Fruit fly (Drosophila melanogaster): ENCODE data around the gene CG1965.

- TF ChIP-seq CTCF (optimal IDR thresholded peaks at IDR 0.05) = no peak
- no peak for TF ChIP-seq CG8478 (optimal IDR thresholded peaks at IDR 0.05)
These were observed 33.5 kb upstream of the CG1965 start for dm6 chr3R:7033707-7034106.

Data from S2 (cell line).